Worm (Caenorhabditis elegans) whole organism, L3 larva: ENCODE results near the gene eri-3.

ENCODE experiments used
- nhr-11 ChIP-seq: fragments of 150-350 bp; optimal IDR thresholded peaks from 2 replicates; lab custom pipeline; 2014; ENCODE audit warnings: missing biosample characterization, missing genetic modification characterization
- nhr-25 ChIP-seq: sonication (generic microtip); optimal IDR thresholded peaks from 2 replicates; lab custom pipeline; 2017; ENCODE audit warnings: missing biosample characterization, missing genetic modification characterization
- pqm-1 ChIP-seq: fragments of 150-350 bp; optimal IDR thresholded peaks from 2 replicates; lab custom pipeline; 2017; ENCODE audit warnings: missing biosample characterization, missing genetic modification characterization, inconsistent platforms
- unc-39 ChIP-seq: sonication (generic microtip); optimal IDR thresholded peaks from 4 replicates; lab custom pipeline; 2017; ENCODE audit warnings: missing biosample characterization, missing genetic modification characterization

DNA sequence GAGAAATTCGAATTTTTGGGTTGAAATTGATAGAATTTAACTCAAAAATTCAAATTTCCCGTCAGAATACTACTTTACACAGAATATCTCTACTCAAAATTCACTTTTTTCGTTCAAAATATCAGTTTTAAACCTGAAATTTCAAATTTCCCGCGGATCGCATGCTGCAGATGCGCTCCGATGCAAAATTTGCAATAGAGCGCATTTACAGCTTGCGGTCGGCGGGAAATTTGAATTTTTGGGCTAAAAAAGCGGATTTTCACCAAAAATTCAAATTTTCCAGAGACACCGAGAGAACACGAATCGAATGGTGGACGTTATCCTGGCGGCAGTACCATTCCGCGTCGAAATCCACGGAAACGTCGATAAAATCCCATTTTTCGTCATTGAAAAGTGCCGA lies 1.4 kb downstream of the eri-3 start:
- TF ChIP-seq nhr-11 (no peak), unc-39 (no peak), pqm-1 (tag; lab: Kevin White, UChicago) (no peak), nhr-25 (tag; lab: Kevin White, UChicago) (no peak)
